Fruit fly (Drosophila melanogaster): ENCODE results near the gene CG34398.

Gene CG34398

DNA sequence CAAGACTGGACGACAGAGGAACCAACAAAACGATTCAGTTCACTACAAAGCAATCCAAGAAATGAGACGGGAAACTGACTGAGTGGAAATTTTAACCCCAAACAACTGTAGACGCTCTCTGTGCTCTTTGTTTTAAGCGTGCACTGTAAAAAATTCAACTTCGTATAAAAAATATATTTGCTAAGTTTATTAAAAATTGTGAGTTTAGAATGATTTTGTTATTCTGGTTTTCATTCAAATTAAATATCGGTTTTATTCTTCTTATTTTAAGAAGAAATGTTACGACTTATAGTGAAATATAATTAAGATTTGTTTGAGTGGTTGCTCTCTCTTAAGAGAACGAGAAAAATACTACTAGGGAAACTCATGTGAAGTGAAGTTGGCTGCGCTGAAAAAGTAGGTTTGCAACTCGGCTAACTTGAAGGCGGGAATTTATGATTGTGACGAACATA is 59.5 kb downstream of the CG34398 start:
- TF ChIP-seq CG17801 (GFP tag; optimal IDR thresholded peaks at IDR 0.05; ENCODE audit: partially characterized antibody): peak; percentile 84

DNA sequence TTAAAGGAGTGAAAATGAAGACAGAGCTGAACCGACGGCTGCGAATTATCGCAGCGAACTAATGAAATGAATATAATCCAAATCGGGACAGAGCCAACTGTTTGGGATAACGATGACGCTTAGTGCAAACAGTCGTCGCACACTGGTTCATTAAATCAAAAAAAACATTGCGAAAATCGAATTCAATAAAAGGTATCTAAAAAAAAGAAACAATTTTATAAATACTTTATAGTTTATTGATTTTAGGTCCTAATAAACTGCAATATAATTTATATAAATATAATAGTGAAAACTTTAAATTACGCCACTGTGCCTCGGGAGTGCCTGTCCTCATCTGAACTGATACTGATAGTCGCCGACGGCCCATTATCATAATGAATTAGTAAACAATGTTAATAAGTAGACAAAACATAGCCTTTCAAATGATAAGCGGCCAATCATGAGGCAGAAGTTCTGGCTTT is 60.4 kb downstream of the CG34398 start, which contains the start of gene CG31886:
TSS of gene CG31886 (minus strand) at position 51 of the 461 bp plus-strand sequence.
- TF ChIP-seq CG17801 (GFP tag; optimal IDR thresholded peaks at IDR 0.05; ENCODE audit: partially characterized antibody): no peak

DNA sequence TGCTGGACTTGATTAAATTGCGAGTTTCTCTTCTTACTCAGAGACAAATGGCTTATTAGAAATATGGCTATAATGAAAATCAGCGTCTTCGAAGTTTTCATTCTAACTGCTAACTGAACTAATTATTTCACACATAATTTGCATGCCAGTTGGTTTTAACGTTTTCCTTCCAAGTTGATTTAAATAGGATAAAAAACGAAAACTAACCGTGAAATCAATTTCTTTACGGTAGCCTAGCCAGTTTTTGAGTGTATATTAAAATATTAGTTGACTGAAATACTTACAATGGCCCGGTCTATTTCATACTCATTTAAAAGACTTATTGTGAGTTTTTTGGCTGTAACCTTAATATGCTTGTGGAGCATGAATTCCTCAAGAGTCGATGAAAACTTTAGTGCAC is 63.7 kb downstream of the CG34398 start, which contains the start of the genes CG9525 and CG32985:
TSS of gene CG9525 (minus strand) at position 101 of the 400 bp plus-strand sequence.
TSS of gene CG32985 (plus strand) at position 280 of the 400 bp plus-strand sequence.
- no peak for TF ChIP-seq CG17801 (GFP tag; optimal IDR thresholded peaks at IDR 0.05; ENCODE audit: partially characterized antibody)

DNA sequence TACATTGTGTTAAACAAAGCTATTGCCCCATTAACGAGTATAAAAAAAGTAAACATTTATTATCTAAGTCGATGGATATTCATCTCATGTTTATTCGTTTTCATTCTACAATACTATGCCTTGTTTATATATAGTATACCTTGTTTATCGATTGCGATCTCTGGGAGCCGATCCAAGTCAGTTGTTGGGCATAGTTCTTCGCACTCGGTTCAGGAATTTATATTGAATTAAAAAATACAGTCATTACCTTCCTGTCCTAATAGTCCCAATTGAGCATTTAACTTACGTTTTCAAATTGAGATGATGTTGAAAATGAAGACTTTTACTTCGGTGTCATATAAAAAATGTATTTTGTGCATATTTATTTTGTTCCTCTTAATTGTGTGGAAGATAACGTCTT is 66.1 kb downstream of the CG34398 start, which contains the start of gene CG32984:
TSS of gene CG32984 (plus strand) at position 301 of the 400 bp plus-strand sequence.
- no peak for TF ChIP-seq CG17801 (GFP tag; optimal IDR thresholded peaks at IDR 0.05; ENCODE audit: partially characterized antibody)

DNA sequence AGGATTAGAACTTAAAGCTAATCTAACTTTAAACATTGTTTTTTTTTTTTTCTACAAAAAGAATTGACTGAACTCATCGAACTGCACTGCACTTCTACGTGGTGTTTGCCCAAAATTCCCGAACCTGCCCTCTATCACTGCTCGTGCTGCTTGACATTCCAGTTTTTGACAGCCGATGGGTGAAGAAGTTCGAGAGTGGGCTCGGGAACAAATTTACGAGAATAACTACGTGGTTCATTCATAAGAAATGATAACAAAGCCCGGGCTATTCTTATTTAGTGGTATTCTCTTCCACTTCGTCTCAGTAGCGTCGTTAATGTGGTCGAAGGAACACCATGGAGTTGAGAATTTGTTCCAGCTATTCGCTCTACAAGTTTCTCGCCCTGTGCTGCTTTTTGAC is 68.6 kb downstream of the CG34398 start, which contains the start of gene CG18088:
TSS of gene CG18088 (plus strand) at position 301 of the 400 bp plus-strand sequence.
- no peak for TF ChIP-seq CG17801 (GFP tag; optimal IDR thresholded peaks at IDR 0.05; ENCODE audit: partially characterized antibody)

DNA sequence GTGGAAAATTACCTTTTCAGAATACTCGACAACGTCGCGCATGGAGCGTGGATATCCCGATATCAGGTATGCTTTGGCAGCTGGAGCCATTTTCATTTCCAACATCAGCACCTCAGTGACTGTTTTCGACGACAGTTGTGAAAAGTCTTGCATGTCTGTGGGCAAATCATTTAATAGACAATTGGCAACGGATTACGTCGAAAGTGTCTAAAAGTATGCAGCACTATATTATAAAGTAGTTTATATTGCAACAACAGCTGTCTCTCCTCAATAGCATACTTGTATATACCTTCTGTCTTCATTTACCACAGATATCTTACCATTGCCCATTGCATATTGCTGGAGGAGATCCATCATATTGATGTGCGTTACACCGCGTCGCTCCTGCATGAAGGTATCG is 74.3 kb downstream of the CG34398 start:
- TF ChIP-seq CG17801 (GFP tag; optimal IDR thresholded peaks at IDR 0.05; ENCODE audit: partially characterized antibody): no peak

DNA sequence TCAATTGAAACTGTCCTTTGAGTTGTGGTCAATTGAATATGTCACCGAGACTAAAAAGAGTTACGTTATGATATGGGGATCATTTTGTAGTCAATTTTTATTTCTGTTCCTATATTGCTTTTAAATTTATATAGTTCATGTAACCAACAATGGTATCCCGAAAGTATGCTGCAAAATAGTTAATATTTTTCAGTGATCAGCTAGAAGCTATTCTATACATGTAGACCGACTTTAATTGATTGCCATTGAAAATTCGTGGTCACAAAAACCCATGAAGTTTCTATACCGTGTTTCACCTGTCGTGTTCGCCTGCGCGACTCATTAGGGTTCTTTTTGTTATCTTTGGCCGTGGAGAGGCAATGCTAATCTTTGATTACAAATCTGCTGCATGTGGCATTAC is 75.9 kb downstream of the CG34398 start:
- TF ChIP-seq CG17801 (GFP tag; optimal IDR thresholded peaks at IDR 0.05; ENCODE audit: partially characterized antibody): no peak

DNA sequence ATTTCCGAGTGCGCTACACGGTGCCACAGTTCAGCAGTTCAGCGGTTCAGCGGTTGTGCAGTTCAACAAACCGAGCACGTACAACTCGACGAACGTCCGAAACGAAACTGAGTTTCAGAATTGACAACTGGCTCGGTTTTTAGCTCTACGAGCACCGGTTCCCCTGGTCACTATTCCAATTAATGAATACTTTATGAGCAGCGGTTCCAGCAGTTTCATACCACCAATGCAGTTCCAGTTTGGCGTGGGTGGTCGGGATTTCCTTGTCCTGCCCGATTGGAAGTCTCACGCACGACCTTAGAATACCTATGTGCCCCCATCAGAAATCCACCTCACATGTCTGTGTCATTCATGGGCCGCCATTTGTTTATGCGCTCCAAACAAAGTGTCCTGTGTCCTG is 76.7 kb downstream of the CG34398 start, which contains the start of gene CG9541:
TSS of gene CG9541 (minus strand) at position 101 of the 400 bp plus-strand sequence.
- no peak for TF ChIP-seq CG17801 (GFP tag; optimal IDR thresholded peaks at IDR 0.05; ENCODE audit: partially characterized antibody)

DNA sequence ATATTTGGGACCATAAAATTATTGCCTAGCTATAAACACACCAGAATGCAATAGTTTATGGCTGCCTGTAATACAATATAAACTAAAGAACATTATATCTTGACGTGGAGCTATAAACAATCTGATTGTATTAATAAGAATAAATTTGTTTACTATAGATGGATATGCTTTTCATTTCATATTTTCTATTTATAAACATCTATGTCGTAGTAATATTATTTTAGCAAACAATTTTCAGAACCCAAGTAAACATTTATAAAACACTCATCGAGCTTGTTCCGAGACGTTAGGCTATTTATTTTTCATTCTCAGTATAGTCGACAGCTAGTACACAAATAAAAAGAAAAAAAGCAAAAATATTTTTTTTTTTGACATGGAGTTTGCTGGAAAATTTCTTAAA is 81.8 kb downstream of the CG34398 start, which contains the start of gene CG18662:
TSS of gene CG18662 (plus strand) at position 301 of the 400 bp plus-strand sequence.
- no peak for TF ChIP-seq CG17801 (GFP tag; optimal IDR thresholded peaks at IDR 0.05; ENCODE audit: partially characterized antibody)

DNA sequence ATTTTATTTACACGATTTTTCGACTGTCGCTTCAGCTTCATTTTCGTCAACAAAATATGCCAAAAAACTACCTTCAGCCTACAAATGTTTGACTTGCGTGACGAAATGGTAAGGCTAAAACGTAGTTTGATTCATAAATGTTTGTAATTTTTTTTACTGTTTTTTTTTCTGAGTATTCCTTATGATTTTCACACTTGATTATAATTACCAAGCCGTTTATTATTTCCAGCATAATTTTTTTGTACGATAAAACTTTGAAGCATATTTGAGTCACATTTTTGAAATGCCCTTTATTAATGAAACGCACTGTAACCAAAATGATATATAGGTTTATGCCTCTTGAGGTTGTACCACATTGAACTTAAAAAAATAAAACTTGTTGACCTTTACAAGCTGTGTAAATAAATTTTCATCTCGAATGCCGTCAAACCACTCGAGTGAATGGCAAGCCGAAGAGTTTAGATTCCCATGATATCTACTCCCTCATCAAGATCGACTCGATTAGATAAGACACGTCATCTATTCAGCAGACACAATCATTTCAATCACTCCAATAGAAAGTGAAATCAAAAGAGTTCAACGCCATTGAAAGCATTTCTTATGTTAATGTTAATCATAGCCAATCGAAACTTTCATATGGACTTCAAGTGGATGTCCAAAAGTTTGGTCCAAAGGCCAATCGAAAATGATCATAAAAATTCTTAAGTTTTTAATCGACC is 84.2 kb downstream of the CG34398 start:
- no peak for TF ChIP-seq CG17801 (GFP tag; optimal IDR thresholded peaks at IDR 0.05; ENCODE audit: partially characterized antibody)

Data from ovary, adult (tissue).